Fruit fly (Drosophila melanogaster) whole organism, embryonic: Measurements from ENCODE around the gene Ipo9.

Source experiments
- Antp ChIP-seq: fragments of 200-800 bp; sonication (Bioruptor generic); optimal IDR thresholded peaks from 3 replicates; lab custom pipeline; 2016; ENCODE audit warnings: missing biosample characterization, missing genetic modification characterization
- CG10543 ChIP-seq: fragments of 200-800 bp; sonication (Bioruptor generic); optimal IDR thresholded peaks from 3 replicates; lab custom pipeline; 2017; ENCODE audit warnings: missing biosample characterization, mild to moderate bottlenecking, missing genetic modification characterization, moderate library complexity
- CG10654 ChIP-seq: fragments of 200-800 bp; sonication (Bioruptor generic); optimal IDR thresholded peaks from 2 replicates; lab custom pipeline; 2016; ENCODE audit warnings: missing biosample characterization, missing genetic modification characterization
- CG11456 ChIP-seq: fragments of 200-800 bp; sonication (Bioruptor generic); IDR thresholded peaks from 3 replicates; pipeline ENCODE4 v1.3.6; 2022; ENCODE audit warnings: missing biosample characterization, missing genetic modification characterization
- CG11504 ChIP-seq: fragments of 200-800 bp; sonication (Bioruptor generic); optimal IDR thresholded peaks from 3 replicates; lab custom pipeline; 2019; ENCODE audit warnings: missing biosample characterization, mild to moderate bottlenecking, missing genetic modification characterization, moderate library complexity
- CG11560 ChIP-seq: fragments of 200-800 bp; sonication (Bioruptor generic); IDR thresholded peaks from 3 replicates; pipeline ENCODE4 v1.3.6; 2022; ENCODE audit warnings: missing biosample characterization, missing genetic modification characterization
- CG12769 ChIP-seq: fragments of 200-800 bp; sonication (Bioruptor generic); optimal IDR thresholded peaks from 2 replicates; lab custom pipeline; 2019; ENCODE audit warnings: missing biosample characterization, mild to moderate bottlenecking, missing genetic modification characterization, moderate library complexity
- CG14667 ChIP-seq: fragments of 200-800 bp; sonication (Bioruptor generic); IDR thresholded peaks from 2 replicates; pipeline ENCODE4 v1.3.6; 2022; ENCODE audit warnings: missing biosample characterization, missing genetic modification characterization
- CG14710 ChIP-seq: fragments of 200-800 bp; sonication (Bioruptor generic); optimal IDR thresholded peaks from 3 replicates; lab custom pipeline; 2019; ENCODE audit warnings: missing biosample characterization, mild to moderate bottlenecking, missing genetic modification characterization, moderate library complexity
- CG15479 ChIP-seq: fragments of 200-800 bp; sonication (Bioruptor generic); optimal IDR thresholded peaks from 3 replicates; lab custom pipeline; 2019; ENCODE audit warnings: missing biosample characterization, mild to moderate bottlenecking, missing genetic modification characterization, moderate library complexity
- CG18599 ChIP-seq: fragments of 200-800 bp; sonication (Bioruptor generic); optimal IDR thresholded peaks from 3 replicates; lab custom pipeline; 2017; ENCODE audit warnings: missing biosample characterization, missing genetic modification characterization, mild to moderate bottlenecking, moderate library complexity, missing genetic modification reagents
- CG31224 ChIP-seq: fragments of 200-800 bp; sonication (Bioruptor generic); IDR thresholded peaks from 2 replicates; pipeline ENCODE4 v1.3.6; 2022; ENCODE audit warnings: missing biosample characterization, missing genetic modification characterization
- CG31365 ChIP-seq: fragments of 200-800 bp; sonication (Bioruptor generic); optimal IDR thresholded peaks from 2 replicates; lab custom pipeline; 2018; ENCODE audit warnings: missing biosample characterization, mild to moderate bottlenecking, missing genetic modification characterization
- CG31441 ChIP-seq: fragments of 200-800 bp; sonication (Bioruptor generic); IDR thresholded peaks from 2 replicates; pipeline ENCODE4 v1.3.6; 2022; ENCODE audit warnings: missing biosample characterization, missing genetic modification characterization
- CG6791 ChIP-seq: fragments of 200-800 bp; sonication (Bioruptor generic); IDR thresholded peaks from 3 replicates; pipeline ENCODE4 v1.3.6; 2022; ENCODE audit warnings: missing biosample characterization, missing genetic modification characterization; ENCODE audit not compliant: partially characterized antibody
- CG7357 ChIP-seq: fragments of 200-800 bp; sonication (Bioruptor generic); IDR thresholded peaks from 3 replicates; pipeline ENCODE4 v1.3.6; 2022; ENCODE audit warnings: missing biosample characterization, missing genetic modification characterization
- CG7372 ChIP-seq: fragments of 200-800 bp; sonication (Bioruptor generic); IDR thresholded peaks from 2 replicates; pipeline ENCODE4 v1.3.6; 2022; ENCODE audit warnings: missing biosample characterization, missing genetic modification characterization
- CG9932 ChIP-seq: fragments of 200-800 bp; sonication (Bioruptor generic); IDR thresholded peaks from 2 replicates; pipeline ENCODE4 v1.3.6; 2022; ENCODE audit warnings: missing biosample characterization, missing genetic modification characterization
- Dip3 ChIP-seq: fragments of 200-800 bp; sonication (Bioruptor generic); optimal IDR thresholded peaks from 3 replicates; lab custom pipeline; 2016; ENCODE audit warnings: missing biosample characterization, missing genetic modification characterization
- E2f1 ChIP-seq: fragments of 200-800 bp; sonication (Bioruptor generic); IDR thresholded peaks from 2 replicates; pipeline ENCODE4 v1.3.6; 2022; ENCODE audit warnings: missing biosample characterization, missing genetic modification characterization
- Hr78 ChIP-seq, 2 experiments: fragments of 200-800 bp in 1 of 2; fragments of >200 bp in 1 of 2; sonication (Bioruptor generic) in 1 of 2; optimal IDR thresholded peaks; 2 replicates each; lab custom pipeline; 2017 to 2019; ENCODE audit warnings: missing biosample characterization in 2 of 2, missing genetic modification characterization in 2 of 2, mild to moderate bottlenecking in 1 of 2, moderate library complexity in 1 of 2
- Lim3 ChIP-seq: fragments of 200-800 bp; sonication (Bioruptor generic); IDR thresholded peaks from 2 replicates; pipeline ENCODE4 v1.3.6; 2022; ENCODE audit warnings: missing biosample characterization, missing genetic modification characterization
- Mes4 ChIP-seq: fragments of 200-800 bp; sonication (Bioruptor generic); optimal IDR thresholded peaks from 2 replicates; lab custom pipeline; 2016; ENCODE audit warnings: missing biosample characterization, missing genetic modification characterization
- Nf-YA ChIP-seq: fragments of 200-800 bp; sonication (Bioruptor generic); IDR thresholded peaks from 2 replicates; pipeline ENCODE4 v1.3.6; 2022; ENCODE audit warnings: missing biosample characterization, missing genetic modification characterization
- Pdp1 ChIP-seq, 2 experiments: fragments of 200-800 bp; sonication (Bioruptor generic); optimal IDR thresholded peaks; 3 replicates each; lab custom pipeline; 2016; ENCODE audit warnings: missing biosample characterization in 2 of 2, missing genetic modification characterization in 2 of 2, mild to moderate bottlenecking in 1 of 2, moderate library complexity in 1 of 2
- Six4 ChIP-seq: fragments of 200-800 bp; sonication (Bioruptor generic); optimal IDR thresholded peaks from 2 replicates; lab custom pipeline; 2016; ENCODE audit warnings: missing biosample characterization, missing genetic modification characterization
- Spps ChIP-seq: fragments of 200-800 bp; sonication (Bioruptor generic); optimal IDR thresholded peaks from 2 replicates; lab custom pipeline; 2018; ENCODE audit warnings: missing biosample characterization, mild to moderate bottlenecking, missing genetic modification characterization
- Sry-δ ChIP-seq: fragments of 200-800 bp; sonication (Bioruptor generic); optimal IDR thresholded peaks from 2 replicates; lab custom pipeline; 2016; ENCODE audit warnings: missing biosample characterization, missing genetic modification characterization
- Ssrp ChIP-seq: fragments of 200-800 bp; sonication (Bioruptor generic); optimal IDR thresholded peaks from 2 replicates; lab custom pipeline; 2018; ENCODE audit warnings: missing biosample characterization, mild to moderate bottlenecking, missing genetic modification characterization, moderate library complexity
- Trl ChIP-seq, 3 experiments: fragments of >200 bp in 2 of 3; fragments of 200-800 bp in 1 of 3; sonication (Bioruptor generic) in 1 of 3; optimal IDR thresholded peaks; 2 replicates in 1 of 3; 3 replicates in 2 of 3; lab custom pipeline; 2016 to 2017; ENCODE audit warnings: missing biosample characterization in 1 of 3, missing genetic modification characterization in 1 of 3
- Usf ChIP-seq: fragments of 200-800 bp; sonication (Bioruptor generic); optimal IDR thresholded peaks from 2 replicates; lab custom pipeline; 2017; ENCODE audit warnings: missing genotype, missing biosample characterization, missing genetic modification characterization
- YL-1 ChIP-seq: fragments of 200-800 bp; sonication (Bioruptor generic); optimal IDR thresholded peaks from 3 replicates; lab custom pipeline; 2017; ENCODE audit warnings: missing biosample characterization, mild to moderate bottlenecking, missing genetic modification characterization
- crol ChIP-seq: fragments of 200-800 bp; sonication (Bioruptor generic); IDR thresholded peaks from 2 replicates; pipeline ENCODE4 v1.3.6; 2022; ENCODE audit warnings: missing biosample characterization, missing genetic modification characterization
- ftz-f1 ChIP-seq: fragments of 200-800 bp; sonication (Bioruptor generic); optimal IDR thresholded peaks from 2 replicates; lab custom pipeline; 2016; ENCODE audit warnings: missing biosample characterization, missing genetic modification characterization
- hkb ChIP-seq, 2 experiments: fragments of 200-800 bp in 1 of 2; fragments of >200 bp in 1 of 2; sonication (Bioruptor generic) in 1 of 2; IDR thresholded peaks in 1 of 2; optimal IDR thresholded peaks in 1 of 2; 2 replicates each; pipeline versions ENCODE4 v1.3.6 to Lab custom; 2017 to 2022; ENCODE audit warnings: missing biosample characterization in 1 of 2, missing genetic modification characterization in 1 of 2
- lab ChIP-seq: fragments of 200-800 bp; sonication (Bioruptor generic); optimal IDR thresholded peaks from 3 replicates; lab custom pipeline; 2017; ENCODE audit warnings: missing biosample characterization, missing genetic modification characterization, mild to moderate bottlenecking, moderate library complexity, missing genetic modification reagents
- lov ChIP-seq, 2 experiments: fragments of 200-800 bp in 1 of 2; fragments of >200 bp in 1 of 2; sonication (Bioruptor generic) in 1 of 2; IDR thresholded peaks in 1 of 2; optimal IDR thresholded peaks in 1 of 2; 2 replicates in 1 of 2; 3 replicates in 1 of 2; pipeline versions ENCODE4 v1.3.6 to Lab custom; 2017 to 2022; ENCODE audit warnings: missing biosample characterization in 1 of 2, missing genetic modification characterization in 1 of 2
- nom ChIP-seq: fragments of 200-800 bp; sonication (Bioruptor generic); optimal IDR thresholded peaks from 2 replicates; lab custom pipeline; 2017; ENCODE audit warnings: missing biosample characterization, missing genetic modification characterization, mild to moderate bottlenecking, moderate library complexity, missing genetic modification reagents
- oc ChIP-seq: fragments of 200-800 bp; sonication (Bioruptor generic); optimal IDR thresholded peaks from 2 replicates; lab custom pipeline; 2018; ENCODE audit warnings: missing biosample characterization, mild to moderate bottlenecking, missing genetic modification characterization, moderate library complexity
- row ChIP-seq: fragments of 200-800 bp; sonication (Bioruptor generic); IDR thresholded peaks from 3 replicates; pipeline ENCODE4 v1.3.6; 2022; ENCODE audit warnings: missing biosample characterization, missing genetic modification characterization
- sd ChIP-seq: fragments of 200-800 bp; sonication (Bioruptor generic); optimal IDR thresholded peaks from 3 replicates; lab custom pipeline; 2018; ENCODE audit warnings: missing biosample characterization, mild to moderate bottlenecking, missing genetic modification characterization, moderate library complexity
- slou ChIP-seq: fragments of 200-800 bp; sonication (Bioruptor generic); optimal IDR thresholded peaks from 3 replicates; lab custom pipeline; 2016; ENCODE audit warnings: missing biosample characterization, missing genetic modification characterization
- sr ChIP-seq: fragments of 200-800 bp; sonication (Bioruptor generic); IDR thresholded peaks from 3 replicates; pipeline ENCODE4 v1.3.6; 2022; ENCODE audit warnings: missing biosample characterization, missing genetic modification characterization

Ipo9 gene

DNA sequence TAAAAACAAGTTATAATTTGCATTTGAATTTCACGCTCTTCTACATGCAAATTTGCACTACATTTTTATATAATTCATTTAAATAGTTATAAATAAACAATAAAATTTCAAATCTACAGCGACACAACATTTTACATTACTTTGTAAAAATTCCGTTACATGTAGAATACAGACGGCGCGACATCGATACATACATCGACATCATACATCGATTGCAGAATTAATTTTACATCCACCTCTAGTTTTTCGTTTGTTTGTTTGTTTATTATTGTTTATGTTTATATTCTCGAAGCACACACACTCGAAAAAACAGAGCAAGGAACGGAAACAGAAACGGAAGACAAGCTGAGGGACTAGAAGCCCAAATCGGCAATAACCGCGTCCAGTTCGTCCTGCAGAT, 25.2 kb downstream of the Ipo9 start, which contains the start of gene CG17230 (continued):
- peak; percentile 16; the same call in 1 of the 2 replicates for TF ChIP-seq CG9932 (GFP tag; lab: Robert Waterston, UW)

DNA sequence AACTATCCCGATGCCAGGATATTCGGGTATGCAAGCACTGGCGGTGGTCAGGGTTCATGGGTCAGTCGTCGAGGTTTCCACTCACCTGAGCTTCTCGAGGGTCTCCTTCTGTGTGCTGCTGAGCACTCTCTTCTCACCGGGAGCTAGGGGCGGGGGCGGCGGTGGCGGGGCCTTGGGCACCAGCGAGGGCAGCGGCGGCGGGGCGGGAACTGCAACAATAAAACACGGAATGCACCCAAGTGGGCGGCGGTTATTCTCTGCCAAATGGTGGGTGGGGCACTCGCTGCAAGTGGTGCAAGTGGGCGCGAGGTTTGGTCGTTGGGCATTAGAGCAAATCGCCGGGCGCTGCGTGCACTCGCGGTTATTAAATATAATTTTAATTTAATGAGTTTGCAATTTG, 28.7 kb downstream of the Ipo9 start:
- no peak for TF ChIP-seq CG31365 (tag; lab: Kevin White, UChicago)
- TF ChIP-seq Six4, result no peak
- TF ChIP-seq CG11456 (GFP tag; lab: Robert Waterston, UW), result 0 out of 3 replicates have a peak, but pooled peaks have one; percentile 22
- TF ChIP-seq CG11560 (tag; lab: Robert Waterston, UW), result no peak

DNA sequence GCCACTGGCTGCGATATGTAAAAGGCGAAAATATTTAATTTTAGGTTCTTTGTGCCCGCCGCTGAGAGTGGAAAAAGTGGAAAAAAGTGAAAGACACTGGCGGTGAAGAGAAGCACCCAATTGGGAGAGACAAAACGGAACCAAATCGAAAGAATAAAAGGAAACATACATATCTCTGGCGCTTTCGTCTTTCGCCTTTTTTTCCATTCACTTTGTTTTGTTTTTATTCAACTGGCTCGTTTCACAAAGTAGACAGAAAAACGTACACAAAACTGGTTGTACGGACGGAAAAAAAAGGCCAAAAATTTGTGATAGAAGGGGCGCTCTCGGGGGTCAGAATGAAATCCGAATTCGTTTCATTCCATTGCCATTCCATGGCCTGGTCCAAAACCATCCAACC, 37.4 kb downstream of the Ipo9 start:
- TF ChIP-seq Spps (tag; lab: Kevin White, UChicago), result no peak
- peak; percentile 45 for TF ChIP-seq nom (GFP tag; lab: Kevin White, UChicago)

DNA sequence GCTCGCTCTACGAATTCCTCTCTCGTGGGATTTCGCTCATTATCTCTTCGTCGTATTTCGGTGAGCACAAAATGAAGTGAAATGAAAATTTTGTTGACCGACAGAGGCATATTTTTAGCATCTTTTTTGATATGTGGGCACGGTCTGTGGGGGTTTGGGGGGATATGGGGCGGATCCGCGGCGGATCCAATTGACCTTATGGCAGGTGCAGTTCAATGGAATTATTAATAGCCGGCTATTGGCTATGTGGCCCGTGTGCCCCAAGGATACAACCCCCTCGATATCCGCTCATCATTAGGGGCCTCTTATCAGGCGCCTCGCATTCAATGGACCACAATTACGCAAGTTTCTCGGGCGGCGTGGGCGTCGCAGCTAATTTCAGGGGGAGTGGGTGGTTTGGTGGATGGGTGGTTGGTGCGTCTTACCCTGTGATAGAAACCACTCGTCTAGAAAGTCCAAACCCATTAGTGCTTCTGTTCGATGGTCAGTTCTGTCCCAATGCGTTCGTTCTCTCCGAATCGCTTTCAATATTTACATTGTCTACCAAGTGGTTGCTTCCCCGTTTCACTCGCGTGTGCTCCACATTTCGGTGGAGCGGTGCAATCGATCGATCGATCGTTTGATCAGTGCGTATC, 39.0 kb downstream of the Ipo9 start, which contains the start of gene sals:
sals (minus strand) TSS at position 585 of the 635 bp plus-strand sequence.
- TF ChIP-seq CG18599, result no peak
- no peak for TF ChIP-seq E2f1 (GFP tag; lab: Robert Waterston, UW)
- TF ChIP-seq lab, result no peak
- TF ChIP-seq Lim3 (GFP tag; lab: Robert Waterston, UW), result no peak
- TF ChIP-seq sd (tag; lab: Kevin White, UChicago), result peak; percentile 62
- TF ChIP-seq Ssrp, result no peak
- TF ChIP-seq row, result no peak
- peak; percentile 49 for TF ChIP-seq crol (GFP tag; lab: Robert Waterston, UW)
- no peak for TF ChIP-seq Antp (GFP tag; lab: Kevin White, UChicago)
- peak in 1 of 2 experiments; percentile 31 for TF ChIP-seq Hr78 (GFP tag; optimal IDR thresholded peaks at IDR 0.05; lab: Kevin White, UChicago)
- no peak for TF ChIP-seq CG14710 (tag; lab: Kevin White, UChicago)
- TF ChIP-seq CG31224 (GFP tag; lab: Robert Waterston, UW), result no peak
- TF ChIP-seq Pdp1 (GFP tag; optimal IDR thresholded peaks at IDR 0.05; lab: Kevin White, UChicago), result peak in 1 of 2 experiments; percentile 74
- no peak for TF ChIP-seq CG14667 (GFP tag; lab: Robert Waterston, UW)
- peak; percentile 15 to 35 for TF ChIP-seq Trl (optimal IDR thresholded peaks at IDR 0.05; lab: Kevin White, UChicago)
- TF ChIP-seq Trl (GFP tag; optimal IDR thresholded peaks at IDR 0.05; lab: Kevin White, UChicago), result no peak
- peak; percentile 16 for TF ChIP-seq ftz-f1 (GFP tag; lab: Kevin White, UChicago)
- no peak for TF ChIP-seq Dip3
- TF ChIP-seq Nf-YA (GFP tag; lab: Robert Waterston, UW), result no peak
- no peak for TF ChIP-seq slou (GFP tag; lab: Kevin White, UChicago)
- TF ChIP-seq CG10543, result peak; percentile 31
- no peak for TF ChIP-seq CG15479 (GFP tag; lab: Kevin White, UChicago)
- TF ChIP-seq Mes4 (GFP tag; lab: Kevin White, UChicago), result no peak
- no peak for TF ChIP-seq hkb (optimal IDR thresholded peaks at IDR 0.05; lab: Kevin White, UChicago)
- TF ChIP-seq hkb (GFP tag; IDR thresholded peaks at IDR 0.05; lab: Robert Waterston, UW), result no peak
- TF ChIP-seq Sry-δ (GFP tag; lab: Kevin White, UChicago), result no peak
- TF ChIP-seq Usf, result no peak
- TF ChIP-seq CG6791 (GFP tag; lab: Robert Waterston, UW), result no peak
- TF ChIP-seq CG10654, result no peak
- no peak for TF ChIP-seq CG31441 (GFP tag; lab: Robert Waterston, UW)
- TF ChIP-seq CG12769 (tag; lab: Kevin White, UChicago), result peak; percentile 74
- TF ChIP-seq lov (optimal IDR thresholded peaks at IDR 0.05; lab: Kevin White, UChicago), result no peak
- no peak for TF ChIP-seq lov (GFP tag; IDR thresholded peaks at IDR 0.05; lab: Robert Waterston, UW)
- TF ChIP-seq CG7357 (GFP tag; lab: Robert Waterston, UW), result no peak
- TF ChIP-seq CG11504 (tag; lab: Kevin White, UChicago), result no peak
- TF ChIP-seq oc (tag; lab: Kevin White, UChicago), result no peak
- no peak for TF ChIP-seq YL-1 (GFP tag; lab: Kevin White, UChicago)
- TF ChIP-seq CG7372 (GFP tag; lab: Robert Waterston, UW), result no peak
- TF ChIP-seq sr (GFP tag; lab: Robert Waterston, UW), result peak; percentile 93
